Worm (Caenorhabditis elegans): Measurements from ENCODE around the gene H06A10.1.

DNA sequence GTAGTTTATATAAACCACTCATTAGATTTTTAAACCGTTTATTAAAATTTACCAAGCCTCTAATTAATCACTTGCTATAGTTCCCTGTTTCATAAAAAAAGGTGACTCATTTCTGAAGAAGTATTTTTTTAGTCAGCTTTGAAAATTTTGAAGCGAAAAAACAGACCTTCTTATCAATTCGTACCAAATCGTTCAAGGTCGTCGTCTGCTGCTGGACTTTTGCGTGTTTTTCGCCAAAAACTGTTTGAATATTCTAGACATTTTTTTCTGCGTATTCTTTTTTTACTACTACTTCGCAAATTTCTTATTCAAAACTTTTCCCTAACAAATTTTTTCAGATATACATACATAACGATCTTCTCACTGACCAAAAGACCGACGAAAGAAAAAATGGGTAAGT is 34.9 kb downstream of the H06A10.1 start, which contains the start of gene cah-4:
- no peak for TF ChIP-seq mml-1 (tag; optimal IDR thresholded peaks at IDR 0.05)
- no peak for TF ChIP-seq elt-3 (tag; optimal IDR thresholded peaks at IDR 0.05)
- no peak for TF ChIP-seq fkh-10 (GFP tag; optimal IDR thresholded peaks at IDR 0.05)
- TF ChIP-seq ZK546.5 (tag; optimal IDR thresholded peaks at IDR 0.05): no peak
- no peak for TF ChIP-seq egl-27 (tag; optimal IDR thresholded peaks at IDR 0.05)
- TF ChIP-seq pqm-1 (tag; optimal IDR thresholded peaks at IDR 0.05): no peak
- TF ChIP-seq nhr-28 (tag; optimal IDR thresholded peaks at IDR 0.05): no peak
